Worm (Caenorhabditis elegans): Measurements from ENCODE around the gene F56D6.13.

DNA sequence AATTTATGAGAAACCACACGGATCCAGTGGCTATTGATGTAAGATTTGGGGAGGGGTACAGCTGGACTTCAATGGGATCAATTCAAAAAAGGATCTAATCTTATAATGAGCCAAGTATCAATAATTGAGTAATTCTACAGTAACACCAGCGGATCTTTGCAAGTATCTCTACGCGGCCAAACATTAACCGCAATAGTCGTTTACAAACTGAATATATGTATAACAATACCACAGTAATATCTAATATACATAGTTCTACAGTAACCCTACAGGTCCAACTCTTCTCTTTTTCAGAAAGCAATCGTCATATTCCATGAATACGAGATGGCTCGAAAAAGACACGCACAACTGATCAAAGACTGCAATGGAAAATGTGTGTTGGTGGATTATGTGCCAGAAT lies 17.2 kb upstream of the F56D6.13 start, which contains the start of gene F56D6.9:
- TF ChIP-seq zag-1 (tag; optimal IDR thresholded peaks at IDR 0.05) (no peak), nhr-41 (GFP tag; IDR thresholded peaks at IDR 0.05) (no peak), unc-62 (GFP tag; optimal IDR thresholded peaks at IDR 0.05 in 1 of 2) (no peak), unc-62 (tag; optimal IDR thresholded peaks at IDR 0.05) (no peak), ceh-82 (tag; optimal IDR thresholded peaks at IDR 0.05) (no peak), vab-7 (GFP tag; IDR thresholded peaks at IDR 0.05) (no peak), pha-4 (GFP tag; IDR thresholded peaks at IDR 0.05) (no peak), pha-4 (tag; optimal IDR thresholded peaks at IDR 0.05) (no peak)
